Worm (Caenorhabditis elegans) whole organism, L4/young adult: Measurements from ENCODE around the gene T28F3.11.

Experiments used
- W03F9.2 ChIP-seq: fragments of 150-350 bp; optimal IDR thresholded peaks from 2 replicates; lab custom pipeline; 2014; ENCODE audit warnings: missing biosample characterization, missing genetic modification characterization
- dao-5 ChIP-seq: sonication (generic microtip); optimal IDR thresholded peaks from 2 replicates; lab custom pipeline; 2016; ENCODE audit warnings: missing genotype, missing genetic modification characterization, moderate library complexity, missing compliant biosample characterization
- him-1 ChIP-seq: sonication (generic microtip); optimal IDR thresholded peaks from 2 replicates; lab custom pipeline; 2016; ENCODE audit warnings: missing genotype, missing genetic modification reagents, missing genetic modification characterization, missing compliant biosample characterization

DNA sequence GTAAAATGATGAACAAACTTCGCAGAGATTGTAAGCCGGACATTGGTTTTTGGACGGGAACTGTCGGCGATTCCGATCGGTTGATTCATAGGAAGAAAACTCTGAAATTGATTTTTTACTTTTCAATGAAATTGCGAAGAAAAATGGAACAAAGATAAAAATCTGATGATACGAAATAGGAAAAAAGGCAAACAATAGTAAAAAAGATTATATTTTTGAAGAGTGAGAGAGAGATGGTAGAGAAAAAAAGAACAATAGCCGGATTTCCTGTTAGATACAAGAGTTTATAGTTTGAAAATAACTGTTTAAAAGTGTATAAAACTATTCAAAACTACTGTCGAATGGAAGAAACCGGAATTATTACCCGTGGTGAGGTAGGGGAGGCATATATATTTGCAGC is 7.4 kb downstream of the T28F3.11 start, which contains the start of gene nra-1:
- TF ChIP-seq him-1 (tag; lab: Kevin White, UChicago) (no peak), W03F9.2 (no peak), dao-5 (tag; lab: Kevin White, UChicago) (no peak)
